Worm (Caenorhabditis elegans) whole organism, L1 larva: ENCODE data around the gene dos-2.

Source experiments
- ces-1 ChIP-seq: fragments of 150-350 bp; optimal IDR thresholded peaks from 2 replicates; lab custom pipeline; 2014; ENCODE audit warnings: missing biosample characterization, missing genetic modification reagents, missing genetic modification characterization
- efl-3 ChIP-seq: fragments of 200-800 bp; sonication (Bioruptor generic); optimal IDR thresholded peaks from 2 replicates; lab custom pipeline; 2018; ENCODE audit warnings: mild to moderate bottlenecking, missing genetic modification characterization, missing compliant biosample characterization
- egl-27 ChIP-seq, 2 experiments: fragments of 150-350 bp in 1 of 2; sonication (generic microtip); optimal IDR thresholded peaks; 3 replicates each; lab custom pipeline; 2017 to 2018; ENCODE audit warnings: missing biosample characterization in 2 of 2, missing genetic modification characterization in 2 of 2, missing genetic modification reagents in 2 of 2
- fkh-8 ChIP-seq: sonication (generic microtip); optimal IDR thresholded peaks from 2 replicates; lab custom pipeline; 2016; ENCODE audit warnings: mild to moderate bottlenecking, missing genetic modification characterization, missing compliant biosample characterization
- fos-1 ChIP-seq: fragments of 150-350 bp; optimal IDR thresholded peaks from 2 replicates; lab custom pipeline; 2014; ENCODE audit warnings: missing biosample characterization, missing genetic modification characterization
- hlh-17 ChIP-seq: fragments of 200-800 bp; sonication (Bioruptor generic); optimal IDR thresholded peaks from 2 replicates; lab custom pipeline; 2018; ENCODE audit warnings: missing genetic modification characterization, mild to moderate bottlenecking, missing compliant biosample characterization, moderate library complexity, borderline replicate concordance
- nhr-20 ChIP-seq: sonication (generic microtip); optimal IDR thresholded peaks from 2 replicates; lab custom pipeline; 2016; ENCODE audit warnings: mild to moderate bottlenecking, missing genetic modification characterization, missing compliant biosample characterization
- nhr-237 ChIP-seq: fragments of 150-350 bp; optimal IDR thresholded peaks from 2 replicates; lab custom pipeline; 2014; ENCODE audit warnings: missing biosample characterization, missing genetic modification characterization
- nhr-76 ChIP-seq: sonication (generic microtip); optimal IDR thresholded peaks from 2 replicates; lab custom pipeline; 2017; ENCODE audit warnings: missing biosample characterization, missing genetic modification characterization
- pag-3 ChIP-seq: sonication (generic microtip); optimal IDR thresholded peaks from 2 replicates; lab custom pipeline; 2017; ENCODE audit warnings: missing genetic modification characterization, mild to moderate bottlenecking, missing compliant biosample characterization, antibody characterized with exemption, borderline replicate concordance; ENCODE audit not compliant: insufficient read depth
- skn-1 ChIP-seq: fragments of 150-350 bp; optimal IDR thresholded peaks from 2 replicates; lab custom pipeline; 2014; ENCODE audit warnings: missing biosample characterization, missing genetic modification characterization
- sox-4 ChIP-seq: sonication (generic microtip); optimal IDR thresholded peaks from 2 replicates; lab custom pipeline; 2016; ENCODE audit warnings: missing genetic modification characterization, missing compliant biosample characterization
- unc-62 ChIP-seq: fragments of 150-350 bp; optimal IDR thresholded peaks from 2 replicates; lab custom pipeline; 2014; ENCODE audit warnings: missing biosample characterization, missing genetic modification reagents, missing genetic modification characterization
- unc-86 ChIP-seq: sonication (generic microtip); optimal IDR thresholded peaks from 2 replicates; lab custom pipeline; 2016; ENCODE audit warnings: missing genetic modification characterization, missing compliant biosample characterization

DNA sequence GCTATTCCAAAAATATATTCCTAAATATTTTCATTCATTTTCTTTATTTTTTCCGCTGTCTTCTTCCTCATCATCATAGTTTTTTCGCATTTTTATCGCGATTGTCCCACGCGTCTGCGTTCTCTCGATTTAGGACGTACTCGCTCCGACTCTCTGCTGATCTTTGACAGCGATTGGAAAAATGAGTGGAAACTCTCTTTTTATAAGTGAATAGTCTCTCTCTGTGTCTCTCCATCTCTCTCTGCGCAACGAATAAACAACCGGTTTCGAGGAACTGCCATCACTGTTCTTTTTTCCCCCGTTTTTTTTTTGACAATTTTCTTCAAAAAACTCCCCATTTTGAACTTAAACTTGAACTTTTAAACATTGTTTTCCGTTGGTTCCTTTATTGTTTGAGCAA is 24.7 kb upstream of the dos-2 start:
- TF ChIP-seq unc-86 (tag; lab: Kevin White, UChicago), result no peak
- no peak for TF ChIP-seq unc-62 (GFP tag; lab: Kevin White, UChicago)
- no peak for TF ChIP-seq fkh-8
- TF ChIP-seq pag-3 (tag; lab: Kevin White, UChicago), result no peak
- TF ChIP-seq efl-3 (GFP tag; lab: Kevin White, UChicago), result no peak
- peak; percentile 59 for TF ChIP-seq nhr-20 (tag; lab: Kevin White, UChicago)
- TF ChIP-seq fos-1 (tag; lab: Kevin White, UChicago), result peak; percentile 20
- TF ChIP-seq nhr-76 (tag; lab: Kevin White, UChicago), result no peak
- TF ChIP-seq skn-1 (tag; lab: Kevin White, UChicago), result no peak
- TF ChIP-seq hlh-17 (GFP tag; lab: Kevin White, UChicago), result no peak
- TF ChIP-seq nhr-237 (tag; lab: Kevin White, UChicago), result no peak
- TF ChIP-seq ces-1, result no peak
- no peak for TF ChIP-seq sox-4 (tag; lab: Kevin White, UChicago)
- TF ChIP-seq egl-27 (tag; optimal IDR thresholded peaks at IDR 0.05; lab: Kevin White, UChicago), result no peak
